Worm (Caenorhabditis elegans) whole organism, mixed stage, embryonic: ENCODE measurements around the gene F59A1.11.

Experiments used
- elt-1 ChIP-seq: sonication (generic microtip); optimal IDR thresholded peaks from 2 replicates; lab custom pipeline; 2017; ENCODE audit warnings: missing genetic modification characterization, mild to moderate bottlenecking, missing compliant biosample characterization, antibody characterized with exemption, moderate library complexity, borderline replicate concordance; ENCODE audit not compliant: insufficient read depth
- lsy-2 ChIP-seq: fragments of 150-350 bp; optimal IDR thresholded peaks from 2 replicates; lab custom pipeline; 2014; ENCODE audit warnings: missing biosample characterization, missing genetic modification characterization
- nhr-28 ChIP-seq: fragments of 150-350 bp; optimal IDR thresholded peaks from 2 replicates; lab custom pipeline; 2014; ENCODE audit warnings: missing biosample characterization, missing genetic modification characterization
- unc-62 ChIP-seq: fragments of 150-350 bp; optimal IDR thresholded peaks from 2 replicates; lab custom pipeline; 2014; ENCODE audit warnings: missing biosample characterization, missing genetic modification reagents, missing genetic modification characterization

DNA sequence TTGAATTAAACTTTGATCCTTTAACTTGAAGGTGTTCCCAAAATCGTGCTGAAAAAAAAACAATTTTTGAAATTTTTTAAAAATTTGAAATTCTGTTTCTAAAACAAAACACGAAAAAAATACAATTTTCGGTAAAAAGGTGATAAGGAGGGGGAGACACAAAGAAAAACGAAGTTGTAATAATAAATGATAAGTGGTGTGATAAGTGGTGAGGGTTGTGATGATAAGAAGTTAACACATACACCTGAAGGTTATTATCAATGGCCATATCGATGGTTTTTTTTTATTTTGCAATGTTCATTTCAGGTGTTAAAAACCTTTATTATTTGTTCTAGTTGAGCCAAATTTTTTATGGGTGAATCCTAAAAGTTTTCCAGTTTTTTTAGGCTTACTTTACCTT, 48.5 kb upstream of the F59A1.11 start, which contains the start of gene twk-33:
- TF ChIP-seq unc-62 (GFP tag; lab: Kevin White, UChicago) = no peak
- TF ChIP-seq nhr-28 = no peak
- no peak for TF ChIP-seq elt-1
- no peak for TF ChIP-seq lsy-2 (tag; lab: Kevin White, UChicago)
